Fruit fly (Drosophila melanogaster) whole organism, embryonic: ENCODE data around the gene CG43755.

ENCODE experiments used
- Bdp1 ChIP-seq: fragments of 200-800 bp; sonication (Bioruptor generic); optimal IDR thresholded peaks from 3 replicates; lab custom pipeline; 2016; ENCODE audit warnings: missing biosample characterization, missing genetic modification characterization
- Blimp-1 ChIP-seq: fragments of 200-800 bp; sonication (Bioruptor generic); optimal IDR thresholded peaks from 3 replicates; lab custom pipeline; 2018; ENCODE audit warnings: missing biosample characterization, missing genetic modification characterization, mild to moderate bottlenecking, moderate library complexity, missing genetic modification reagents
- CG11504 ChIP-seq: fragments of 200-800 bp; sonication (Bioruptor generic); optimal IDR thresholded peaks from 3 replicates; lab custom pipeline; 2019; ENCODE audit warnings: missing biosample characterization, mild to moderate bottlenecking, missing genetic modification characterization, moderate library complexity
- CG12104 ChIP-seq: fragments of 200-800 bp; sonication (Bioruptor generic); optimal IDR thresholded peaks from 3 replicates; lab custom pipeline; 2016; ENCODE audit warnings: missing biosample characterization, missing genetic modification characterization
- CG12391 ChIP-seq: fragments of 200-800 bp; sonication (Bioruptor generic); optimal IDR thresholded peaks from 3 replicates; lab custom pipeline; 2018; ENCODE audit warnings: missing biosample characterization, mild to moderate bottlenecking, missing genetic modification characterization, moderate library complexity
- CG13424 ChIP-seq: fragments of 200-800 bp; sonication (Bioruptor generic); optimal IDR thresholded peaks from 2 replicates; lab custom pipeline; 2019; ENCODE audit warnings: missing biosample characterization, mild to moderate bottlenecking, missing genetic modification characterization, moderate library complexity
- CG3407 ChIP-seq: fragments of 200-800 bp; sonication (Bioruptor generic); optimal IDR thresholded peaks from 2 replicates; lab custom pipeline; 2018; ENCODE audit warnings: missing biosample characterization, mild to moderate bottlenecking, missing genetic modification characterization
- CG3726 ChIP-seq: fragments of 200-800 bp; sonication (Bioruptor generic); IDR thresholded peaks from 3 replicates; pipeline ENCODE4, ENCODE4 v1.3.6; 2022; ENCODE audit warnings: missing biosample characterization, missing genetic modification characterization
- CG4282 ChIP-seq: fragments of 200-800 bp; sonication (Bioruptor generic); optimal IDR thresholded peaks from 2 replicates; lab custom pipeline; 2016; ENCODE audit warnings: missing biosample characterization, missing genetic modification characterization
- CG4707 ChIP-seq: fragments of 200-800 bp; sonication (Bioruptor generic); optimal IDR thresholded peaks from 2 replicates; lab custom pipeline; 2018; ENCODE audit warnings: missing biosample characterization, mild to moderate bottlenecking, missing genetic modification characterization, moderate library complexity
- CG7271 ChIP-seq: fragments of 200-800 bp; sonication (Bioruptor generic); optimal IDR thresholded peaks from 2 replicates; lab custom pipeline; 2018; ENCODE audit warnings: missing biosample characterization, mild to moderate bottlenecking, missing genetic modification characterization, moderate library complexity
- CG7372 ChIP-seq: fragments of 200-800 bp; sonication (Bioruptor generic); IDR thresholded peaks from 2 replicates; pipeline ENCODE4 v1.3.6; 2022; ENCODE audit warnings: missing biosample characterization, missing genetic modification characterization
- CG7987 ChIP-seq: fragments of 200-800 bp; sonication (Bioruptor generic); optimal IDR thresholded peaks from 2 replicates; lab custom pipeline; 2018; ENCODE audit warnings: missing biosample characterization, mild to moderate bottlenecking, missing genetic modification characterization, moderate library complexity
- CG8089 ChIP-seq: fragments of 200-800 bp; sonication (Bioruptor generic); optimal IDR thresholded peaks from 3 replicates; lab custom pipeline; 2016; ENCODE audit warnings: missing biosample characterization, missing genetic modification characterization
- CTCF ChIP-seq: fragments of 200-800 bp; sonication (Bioruptor generic); optimal IDR thresholded peaks from 2 replicates; lab custom pipeline; 2017; ENCODE audit warnings: missing biosample characterization, mild to moderate bottlenecking, missing genetic modification characterization, moderate library complexity
- Dek ChIP-seq: fragments of 200-800 bp; sonication (Bioruptor generic); optimal IDR thresholded peaks from 3 replicates; lab custom pipeline; 2019; ENCODE audit warnings: missing biosample characterization, mild to moderate bottlenecking, missing genetic modification characterization, moderate library complexity
- Fer3 ChIP-seq: fragments of 200-800 bp; sonication (Bioruptor generic); optimal IDR thresholded peaks from 2 replicates; lab custom pipeline; 2018; ENCODE audit warnings: missing biosample characterization, mild to moderate bottlenecking, missing genetic modification characterization, moderate library complexity
- GATAe ChIP-seq: fragments of 200-800 bp; sonication (Bioruptor generic); conservative IDR thresholded peaks from 2 replicates; pipeline ENCODE4 v1.3.6; 2022; ENCODE audit warnings: missing biosample characterization, missing genetic modification characterization
- Jarid2 ChIP-seq: fragments of 200-800 bp; sonication (Bioruptor generic); optimal IDR thresholded peaks from 3 replicates; lab custom pipeline; 2017; ENCODE audit warnings: mild to moderate bottlenecking, missing biosample characterization, missing genetic modification reagents, missing genetic modification characterization
- Lim3 ChIP-seq: fragments of 200-800 bp; sonication (Bioruptor generic); IDR thresholded peaks from 2 replicates; pipeline ENCODE4 v1.3.6; 2022; ENCODE audit warnings: missing biosample characterization, missing genetic modification characterization
- Med ChIP-seq: fragments of 200-800 bp; sonication (Bioruptor generic); peaks from one replicate; lab custom pipeline; 2016; ENCODE audit warnings: missing biosample characterization, missing genetic modification characterization, mild to moderate bottlenecking, inconsistent platforms, moderate library complexity
- Mes4 ChIP-seq: fragments of 200-800 bp; sonication (Bioruptor generic); optimal IDR thresholded peaks from 2 replicates; lab custom pipeline; 2016; ENCODE audit warnings: missing biosample characterization, missing genetic modification characterization
- Nf-YC ChIP-seq: fragments of 200-800 bp; optimal IDR thresholded peaks from 3 replicates; lab custom pipeline; 2019; ENCODE audit warnings: missing biosample characterization, mild to moderate bottlenecking, missing genetic modification characterization, moderate library complexity
- Ptx1 ChIP-seq: fragments of 200-800 bp; sonication (Bioruptor generic); IDR thresholded peaks from 2 replicates; pipeline ENCODE4 v1.3.6; 2022; ENCODE audit warnings: missing biosample characterization, missing genetic modification characterization
- TFAM ChIP-seq: fragments of 200-800 bp; sonication (Bioruptor generic); optimal IDR thresholded peaks from 2 replicates; lab custom pipeline; 2017; ENCODE audit warnings: missing biosample characterization, missing genetic modification characterization, inconsistent platforms
- Trl ChIP-seq, 3 experiments: fragments of >200 bp in 2 of 3; fragments of 200-800 bp in 1 of 3; sonication (Bioruptor generic) in 1 of 3; optimal IDR thresholded peaks; 2 replicates in 1 of 3; 3 replicates in 2 of 3; lab custom pipeline; 2016 to 2017; ENCODE audit warnings: missing biosample characterization in 1 of 3, missing genetic modification characterization in 1 of 3
- Xrp1 ChIP-seq: fragments of 200-800 bp; sonication (Bioruptor generic); IDR thresholded peaks from 2 replicates; pipeline ENCODE4 v1.3.6; 2022; ENCODE audit warnings: missing biosample characterization, missing genetic modification characterization
- ap ChIP-seq: fragments of 200-800 bp; sonication (Bioruptor generic); IDR thresholded peaks from 2 replicates; pipeline ENCODE4 v1.3.6; 2022; ENCODE audit warnings: missing biosample characterization, missing genetic modification characterization
- ato ChIP-seq: fragments of 200-800 bp; sonication (Bioruptor generic); IDR thresholded peaks from 2 replicates; pipeline ENCODE4 v1.3.6; 2022; ENCODE audit warnings: missing biosample characterization, missing genetic modification characterization; ENCODE audit not compliant: partially characterized antibody
- cg ChIP-seq: fragments of 200-800 bp; sonication (Bioruptor generic); optimal IDR thresholded peaks from 3 replicates; lab custom pipeline; 2019; ENCODE audit warnings: missing biosample characterization, mild to moderate bottlenecking, missing genetic modification characterization, moderate library complexity
- chif ChIP-seq, 2 experiments: fragments of 200-800 bp; sonication (Bioruptor generic); optimal IDR thresholded peaks; 3 replicates each; lab custom pipeline; 2016; ENCODE audit warnings: missing biosample characterization in 2 of 2, missing genetic modification characterization in 2 of 2
- chinmo ChIP-seq: fragments of 200-800 bp; sonication (Bioruptor generic); IDR thresholded peaks from 4 replicates; pipeline ENCODE4 v1.3.6; 2022; ENCODE audit warnings: missing biosample characterization, missing genetic modification characterization; ENCODE audit not compliant: partially characterized antibody
- grn ChIP-seq: fragments of 200-800 bp; sonication (Bioruptor generic); optimal IDR thresholded peaks from 3 replicates; lab custom pipeline; 2017; ENCODE audit warnings: missing biosample characterization, missing genetic modification characterization
- gro ChIP-seq: fragments of 200-800 bp; sonication (Bioruptor generic); optimal IDR thresholded peaks from 2 replicates; lab custom pipeline; 2016; ENCODE audit warnings: missing biosample characterization, missing genetic modification characterization
- ham ChIP-seq: fragments of 200-800 bp; sonication (Bioruptor generic); IDR thresholded peaks from 2 replicates; pipeline ENCODE4 v1.3.6; 2022; ENCODE audit warnings: missing biosample characterization, missing genetic modification characterization
- hb ChIP-seq: fragments of 200-800 bp; sonication (Bioruptor generic); IDR thresholded peaks from 3 replicates; pipeline ENCODE4 v1.3.6; 2022; ENCODE audit warnings: missing biosample characterization, missing genetic modification characterization; ENCODE audit not compliant: partially characterized antibody
- her ChIP-seq: fragments of 200-800 bp; sonication (Bioruptor generic); optimal IDR thresholded peaks from 2 replicates; lab custom pipeline; 2016; ENCODE audit warnings: missing biosample characterization, missing genetic modification characterization
- kay ChIP-seq: fragments of 200-800 bp; sonication (Bioruptor generic); optimal IDR thresholded peaks from 2 replicates; lab custom pipeline; 2016; ENCODE audit warnings: missing biosample characterization, missing genetic modification characterization
- ken ChIP-seq: fragments of 200-800 bp; sonication (Bioruptor generic); IDR thresholded peaks from 3 replicates; pipeline ENCODE4 v1.3.6; 2022; ENCODE audit warnings: missing biosample characterization, missing genetic modification characterization
- luna ChIP-seq: fragments of 200-800 bp; sonication (Bioruptor generic); optimal IDR thresholded peaks from 2 replicates; lab custom pipeline; 2016; ENCODE audit warnings: missing biosample characterization, missing genetic modification characterization
- rib ChIP-seq: fragments of 200-800 bp; sonication (Bioruptor generic); IDR thresholded peaks from 2 replicates; pipeline ENCODE4 v1.3.6; 2022; ENCODE audit warnings: missing biosample characterization, missing genetic modification characterization
- sd ChIP-seq: fragments of 200-800 bp; sonication (Bioruptor generic); optimal IDR thresholded peaks from 3 replicates; lab custom pipeline; 2018; ENCODE audit warnings: missing biosample characterization, mild to moderate bottlenecking, missing genetic modification characterization, moderate library complexity
- sens-2 ChIP-seq: fragments of 200-800 bp; sonication (Bioruptor generic); IDR thresholded peaks from 2 replicates; pipeline ENCODE4 v1.3.6; 2022; ENCODE audit warnings: missing biosample characterization, missing genetic modification characterization
- sqz ChIP-seq: fragments of 200-800 bp; sonication (Bioruptor generic); optimal IDR thresholded peaks from 3 replicates; lab custom pipeline; 2018; ENCODE audit warnings: missing biosample characterization, mild to moderate bottlenecking, missing genetic modification characterization
- sr ChIP-seq: fragments of 200-800 bp; sonication (Bioruptor generic); IDR thresholded peaks from 3 replicates; pipeline ENCODE4 v1.3.6; 2022; ENCODE audit warnings: missing biosample characterization, missing genetic modification characterization
- ssp ChIP-seq: fragments of 200-800 bp; sonication (Bioruptor generic); IDR thresholded peaks from 2 replicates; pipeline ENCODE4 v1.3.6; 2022; ENCODE audit warnings: missing biosample characterization, missing genetic modification characterization
- stc ChIP-seq: fragments of 200-800 bp; sonication (Bioruptor generic); IDR thresholded peaks from 2 replicates; pipeline ENCODE4 v1.3.6; 2022; ENCODE audit warnings: missing biosample characterization, missing genetic modification characterization
- sug ChIP-seq: fragments of 200-800 bp; optimal IDR thresholded peaks from 2 replicates; lab custom pipeline; 2019; ENCODE audit warnings: missing biosample characterization, mild to moderate bottlenecking, missing genetic modification characterization, moderate library complexity
- tin ChIP-seq: fragments of 200-800 bp; sonication (Bioruptor generic); optimal IDR thresholded peaks from 3 replicates; lab custom pipeline; 2016; ENCODE audit warnings: missing biosample characterization, missing genetic modification characterization
- tup ChIP-seq: fragments of 200-800 bp; sonication (Bioruptor generic); optimal IDR thresholded peaks from 2 replicates; lab custom pipeline; 2016; ENCODE audit warnings: missing biosample characterization, mild to moderate bottlenecking, missing genetic modification characterization, moderate library complexity

Gene CG43755

dm6 chr2L:306188-306927 lies 23.2 kb downstream of the CG43755 start:
- TF ChIP-seq tin (no peak), ken (GFP tag; lab: Robert Waterston, UW) (no peak), Lim3 (GFP tag; lab: Robert Waterston, UW) (no peak), luna (GFP tag; lab: Kevin White, UChicago) (no peak), CG7372 (no peak), CG8089 (GFP tag; lab: Kevin White, UChicago) (no peak), Trl (optimal IDR thresholded peaks at IDR 0.05; lab: Kevin White, UChicago) (peak; percentile 36 to 77), Trl (GFP tag; optimal IDR thresholded peaks at IDR 0.05; lab: Kevin White, UChicago) (no peak), Fer3 (tag; lab: Kevin White, UChicago) (no peak), Mes4 (no peak), sr (GFP tag; lab: Robert Waterston, UW) (no peak), gro (GFP tag; lab: Kevin White, UChicago) (no peak), Jarid2 (GFP tag; lab: Kevin White, UChicago) (no peak), sens-2 (0 out of 2 replicates have a peak, but pooled peaks have one; percentile 13), Dek (tag; lab: Kevin White, UChicago) (no peak), CG7987 (GFP tag; lab: Kevin White, UChicago) (no peak), CG7271 (tag; lab: Kevin White, UChicago) (no peak), cg (GFP tag; lab: Kevin White, UChicago) (peak; percentile 18), CG3407 (no peak), CG11504 (tag; lab: Kevin White, UChicago) (no peak), chif (GFP tag; optimal IDR thresholded peaks at IDR 0.05; lab: Kevin White, UChicago) (no peak), Med (GFP tag; lab: Kevin White, UChicago) (no peak), TFAM (GFP tag; lab: Kevin White, UChicago) (no peak), stc (0 out of 2 replicates have a peak, but pooled peaks have one; percentile 2), tup (GFP tag; lab: Kevin White, UChicago) (no peak), GATAe (GFP tag; lab: Robert Waterston, UW) (no peak), sd (no peak), sqz (GFP tag; lab: Kevin White, UChicago) (no peak), her (GFP tag; lab: Kevin White, UChicago) (no peak), chinmo (GFP tag; lab: Robert Waterston, UW) (peak; percentile 79; the same call in 1 of the 4 replicates), rib (GFP tag; lab: Robert Waterston, UW) (no peak), CG4282 (GFP tag; lab: Kevin White, UChicago) (no peak), CG3726 (GFP tag; lab: Robert Waterston, UW) (no peak), CG12104 (GFP tag; lab: Kevin White, UChicago) (no peak), CG13424 (tag; lab: Kevin White, UChicago) (no peak), Bdp1 (GFP tag; lab: Kevin White, UChicago) (no peak), CG4707 (GFP tag; lab: Kevin White, UChicago) (no peak), CTCF (GFP tag; lab: Kevin White, UChicago) (no peak), ham (GFP tag; lab: Robert Waterston, UW) (no peak), grn (GFP tag; lab: Kevin White, UChicago) (peak; percentile 67), hb (GFP tag; lab: Robert Waterston, UW) (no peak), CG12391 (tag; lab: Kevin White, UChicago) (no peak), kay (GFP tag; lab: Kevin White, UChicago) (no peak), Xrp1 (GFP tag; lab: Robert Waterston, UW) (no peak), Ptx1 (GFP tag; lab: Robert Waterston, UW) (no peak), Blimp-1 (GFP tag; lab: Kevin White, UChicago) (no peak), ssp (GFP tag; lab: Robert Waterston, UW) (no peak), ato (0 out of 2 replicates have a peak, but pooled peaks have one; percentile 25), sug (tag; lab: Kevin White, UChicago) (peak; percentile 99), ap (no peak), Nf-YC (tag; lab: Kevin White, UChicago) (no peak)
